Fruit fly (Drosophila melanogaster): ENCODE measurements around the gene CG13287.

dm6 chr3L:5893063-5893462, 11.0 kb downstream of the CG13287 start:
- TF ChIP-seq H2.0 (GFP tag; IDR thresholded peaks at IDR 0.05): no peak
- TF ChIP-seq CG9727 (GFP tag; optimal IDR thresholded peaks at IDR 0.05): no peak
- no peak for TF ChIP-seq nerfin-2 (GFP tag; IDR thresholded peaks at IDR 0.05; ENCODE audit: partially characterized antibody)

Data from whole organism, embryonic.